Worm (Caenorhabditis elegans) whole organism, L3 larva: ENCODE data around the gene W04D12.1.

ENCODE experiments used
- aly-2 ChIP-seq: fragments of 150-350 bp; optimal IDR thresholded peaks from 2 replicates; lab custom pipeline; 2014; ENCODE audit warnings: missing biosample characterization, missing genetic modification characterization
- daf-12 ChIP-seq: fragments of 150-350 bp; optimal IDR thresholded peaks from 2 replicates; lab custom pipeline; 2014; ENCODE audit warnings: missing biosample characterization, missing genetic modification reagents, missing genetic modification characterization
- elt-1 ChIP-seq: fragments of 150-350 bp; optimal IDR thresholded peaks from 2 replicates; lab custom pipeline; 2014; ENCODE audit warnings: missing biosample characterization, missing genetic modification characterization
- fos-1 ChIP-seq: fragments of 150-350 bp; optimal IDR thresholded peaks from 2 replicates; lab custom pipeline; 2014; ENCODE audit warnings: missing biosample characterization, missing genetic modification characterization
- nfya-1 ChIP-seq: sonication (generic microtip); optimal IDR thresholded peaks from 2 replicates; lab custom pipeline; 2017; ENCODE audit warnings: missing genetic modification characterization, mild to moderate bottlenecking, missing compliant biosample characterization, antibody characterized with exemption, moderate library complexity; ENCODE audit not compliant: insufficient read depth
- nhr-12 ChIP-seq: fragments of 150-350 bp; optimal IDR thresholded peaks from 2 replicates; lab custom pipeline; 2014; ENCODE audit warnings: missing biosample characterization, missing genetic modification characterization
- nhr-43 ChIP-seq: sonication (generic microtip); optimal IDR thresholded peaks from 2 replicates; lab custom pipeline; 2016; ENCODE audit warnings: mild to moderate bottlenecking, missing genetic modification characterization, missing compliant biosample characterization; ENCODE audit not compliant: poor library complexity, severe bottlenecking
- snpc-4 ChIP-seq: fragments of 150-350 bp; optimal IDR thresholded peaks from 2 replicates; lab custom pipeline; 2014; ENCODE audit warnings: missing biosample characterization, missing genetic modification characterization
- tbx-2 ChIP-seq: sonication (generic microtip); optimal IDR thresholded peaks from 2 replicates; lab custom pipeline; 2016; ENCODE audit warnings: mild to moderate bottlenecking, missing genetic modification characterization, missing compliant biosample characterization
- unc-39 ChIP-seq: sonication (generic microtip); optimal IDR thresholded peaks from 4 replicates; lab custom pipeline; 2017; ENCODE audit warnings: missing biosample characterization, missing genetic modification characterization

DNA sequence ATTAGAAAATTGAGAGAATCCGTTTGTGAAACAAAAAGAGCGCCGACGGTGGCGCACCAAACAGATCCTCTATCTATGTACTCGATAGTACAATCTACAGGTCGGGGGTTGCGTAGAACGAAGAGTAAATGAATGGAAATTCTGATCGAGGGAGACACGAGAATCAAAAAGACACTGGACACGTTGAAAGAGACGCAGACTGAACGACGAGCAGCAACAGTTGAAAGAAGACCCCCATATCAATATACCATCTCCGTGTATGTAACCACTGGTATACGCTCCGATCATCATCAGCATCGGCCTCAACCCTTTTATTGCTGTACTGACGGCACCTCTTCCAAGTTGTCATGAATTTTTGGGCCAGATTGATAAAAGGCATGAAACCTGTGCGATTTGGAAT, 465 bp upstream of the W04D12.1 start:
- TF ChIP-seq aly-2 = no peak
- TF ChIP-seq unc-39 (tag; lab: Kevin White, UChicago) = no peak
- no peak for TF ChIP-seq nfya-1 (tag; lab: Kevin White, UChicago)
- no peak for TF ChIP-seq tbx-2
- TF ChIP-seq fos-1 (tag; lab: Kevin White, UChicago) = no peak
- TF ChIP-seq elt-1 (tag; lab: Kevin White, UChicago) = peak; percentile 50
- TF ChIP-seq daf-12 (tag; lab: Kevin White, UChicago) = no peak
- TF ChIP-seq snpc-4 = no peak
- TF ChIP-seq nhr-43 = no peak
- no peak for TF ChIP-seq nhr-12
